Worm (Caenorhabditis elegans) whole organism, L2 larva: ENCODE results near the gene clec-32.

Experiments
- C34F6.9 ChIP-seq: fragments of 150-350 bp; optimal IDR thresholded peaks from 2 replicates; lab custom pipeline; 2014; ENCODE audit warnings: missing biosample characterization, missing genetic modification characterization
- F13H6.1 ChIP-seq: sonication (generic microtip); optimal IDR thresholded peaks from 2 replicates; lab custom pipeline; 2016; ENCODE audit warnings: missing genetic modification characterization, missing compliant biosample characterization
- R02D3.7 ChIP-seq: fragments of 150-350 bp; optimal IDR thresholded peaks from 2 replicates; lab custom pipeline; 2014; ENCODE audit warnings: missing biosample characterization, missing genetic modification characterization
- Y55F3AM.14 ChIP-seq: fragments of 200-800 bp; sonication (Bioruptor generic); optimal IDR thresholded peaks from 2 replicates; lab custom pipeline; 2018; ENCODE audit warnings: mild to moderate bottlenecking, missing genetic modification characterization, missing compliant biosample characterization
- alr-1 ChIP-seq: fragments of 150-350 bp; optimal IDR thresholded peaks from 2 replicates; lab custom pipeline; 2014; ENCODE audit warnings: missing biosample characterization, missing genetic modification characterization
- aly-2 ChIP-seq: fragments of 150-350 bp; optimal IDR thresholded peaks from 2 replicates; lab custom pipeline; 2014; ENCODE audit warnings: missing biosample characterization, missing genetic modification characterization
- ceh-16 ChIP-seq: fragments of 150-350 bp; optimal IDR thresholded peaks from 2 replicates; lab custom pipeline; 2014; ENCODE audit warnings: missing biosample characterization, missing genetic modification characterization
- ceh-82 ChIP-seq: fragments of 150-350 bp; optimal IDR thresholded peaks from 2 replicates; lab custom pipeline; 2014; ENCODE audit warnings: missing biosample characterization, missing genetic modification characterization
- crh-2 ChIP-seq: sonication (generic microtip); optimal IDR thresholded peaks from 2 replicates; lab custom pipeline; 2017; ENCODE audit warnings: missing biosample characterization, missing genetic modification characterization
- fos-1 ChIP-seq: fragments of 150-350 bp; optimal IDR thresholded peaks from 2 replicates; lab custom pipeline; 2014; ENCODE audit warnings: missing biosample characterization, missing genetic modification characterization
- lin-11 ChIP-seq: fragments of 150-350 bp; sonication (generic microtip); optimal IDR thresholded peaks from 2 replicates; lab custom pipeline; 2014; ENCODE audit warnings: missing biosample characterization, missing genetic modification characterization, inconsistent platforms, mixed read lengths
- lin-13 ChIP-seq: fragments of 150-350 bp; optimal IDR thresholded peaks from 2 replicates; lab custom pipeline; 2014; ENCODE audit warnings: missing biosample characterization, missing genetic modification reagents, missing genetic modification characterization
- lin-39 ChIP-seq: fragments of 150-350 bp; optimal IDR thresholded peaks from 2 replicates; lab custom pipeline; 2014; ENCODE audit warnings: missing biosample characterization, missing genetic modification reagents, missing genetic modification characterization
- lsy-2 ChIP-seq, 2 experiments: fragments of 150-350 bp in 1 of 2; sonication (generic microtip) in 1 of 2; optimal IDR thresholded peaks; 2 replicates each; lab custom pipeline; 2014 to 2017; ENCODE audit warnings: missing biosample characterization in 2 of 2, missing genetic modification characterization in 2 of 2
- mab-5 ChIP-seq: fragments of 150-350 bp; optimal IDR thresholded peaks from 2 replicates; lab custom pipeline; 2014; ENCODE audit warnings: missing biosample characterization, missing genetic modification characterization
- mdl-1 ChIP-seq, 2 experiments: fragments of 150-350 bp in 1 of 2; sonication (generic microtip) in 1 of 2; optimal IDR thresholded peaks; 2 replicates each; lab custom pipeline; 2017; ENCODE audit warnings: missing biosample characterization in 2 of 2, missing genetic modification characterization in 2 of 2
- nhr-21 ChIP-seq: fragments of 150-350 bp; optimal IDR thresholded peaks from 2 replicates; lab custom pipeline; 2014; ENCODE audit warnings: missing biosample characterization, missing genetic modification characterization
- nhr-25 ChIP-seq: fragments of 150-350 bp; sonication (generic microtip); optimal IDR thresholded peaks from 3 replicates; lab custom pipeline; 2014; ENCODE audit warnings: missing biosample characterization, missing genetic modification characterization
- nhr-6 ChIP-seq: fragments of 150-350 bp; optimal IDR thresholded peaks from 2 replicates; lab custom pipeline; 2014; ENCODE audit warnings: missing biosample characterization, missing genetic modification characterization
- nhr-77 ChIP-seq: fragments of 150-350 bp; optimal IDR thresholded peaks from 2 replicates; lab custom pipeline; 2014; ENCODE audit warnings: missing biosample characterization, missing genetic modification characterization
- sem-4 ChIP-seq: fragments of 150-350 bp; optimal IDR thresholded peaks from 2 replicates; lab custom pipeline; 2014; ENCODE audit warnings: missing biosample characterization, missing genetic modification reagents, missing genetic modification characterization
- sma-3 ChIP-seq: sonication (generic microtip); optimal IDR thresholded peaks from 2 replicates; lab custom pipeline; 2016; ENCODE audit warnings: missing genetic modification reagents, missing genetic modification characterization, missing compliant biosample characterization
- snpc-4 ChIP-seq: fragments of 150-350 bp; optimal IDR thresholded peaks from 2 replicates; lab custom pipeline; 2014; ENCODE audit warnings: missing biosample characterization, missing genetic modification characterization
- unc-39 ChIP-seq: fragments of 150-350 bp; optimal IDR thresholded peaks from 2 replicates; lab custom pipeline; 2014; ENCODE audit warnings: missing biosample characterization, missing genetic modification characterization
- unc-55 ChIP-seq: fragments of 150-350 bp; sonication (generic microtip); optimal IDR thresholded peaks from 3 replicates; lab custom pipeline; 2014; ENCODE audit warnings: missing biosample characterization, missing genetic modification reagents, missing genetic modification characterization
- unc-62 ChIP-seq: fragments of 150-350 bp; optimal IDR thresholded peaks from 2 replicates; lab custom pipeline; 2014; ENCODE audit warnings: missing biosample characterization, missing genetic modification reagents, missing genetic modification characterization
- ztf-1 ChIP-seq: fragments of 200-800 bp; sonication (Bioruptor generic); conservative IDR thresholded peaks from 2 replicates; pipeline ENCODE4 v1.3.6; 2022; ENCODE audit warnings: missing genetic modification characterization, missing compliant biosample characterization
- ztf-4 ChIP-seq: fragments of 150-350 bp; optimal IDR thresholded peaks from 2 replicates; lab custom pipeline; 2014; ENCODE audit warnings: missing biosample characterization, missing genetic modification characterization

Gene clec-32

DNA sequence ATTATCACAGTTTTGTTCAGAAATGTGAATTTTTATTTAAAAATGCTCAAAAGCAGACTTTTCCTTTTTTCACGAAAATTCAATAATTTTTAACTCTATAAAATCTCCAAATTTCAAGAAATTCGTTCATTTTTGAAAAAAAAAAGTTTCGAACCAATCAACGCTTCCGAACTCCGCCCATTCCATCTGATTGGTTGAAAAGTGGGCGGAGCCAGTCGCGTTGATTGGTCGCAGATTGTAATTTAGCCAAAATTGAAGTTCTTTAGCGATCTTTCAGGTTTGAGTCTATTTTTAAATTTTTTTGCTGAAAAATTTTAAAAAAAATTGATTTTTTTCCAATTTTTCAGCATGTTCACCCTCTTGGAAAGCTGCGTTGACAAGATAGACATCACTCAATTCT is 49.2 kb downstream of the clec-32 start:
- TF ChIP-seq sem-4 (tag; lab: Kevin White, UChicago) (no peak), unc-55 (GFP tag; lab: Kevin White, UChicago) (no peak), mdl-1 (tag; optimal IDR thresholded peaks at IDR 0.05; lab: Kevin White, UChicago) (no peak), nhr-6 (no peak), ceh-16 (tag; lab: Kevin White, UChicago) (no peak), unc-39 (tag; lab: Kevin White, UChicago) (no peak), C34F6.9 (tag; lab: Kevin White, UChicago) (no peak), mab-5 (tag; lab: Kevin White, UChicago) (no peak), snpc-4 (tag; lab: Kevin White, UChicago) (no peak), aly-2 (tag; lab: Kevin White, UChicago) (no peak), ztf-4 (no peak), lin-11 (tag; lab: Kevin White, UChicago) (no peak), unc-62 (GFP tag; lab: Kevin White, UChicago) (no peak), R02D3.7 (tag; lab: Kevin White, UChicago) (no peak), F13H6.1 (tag; lab: Kevin White, UChicago) (no peak), lin-39 (no peak), lsy-2 (tag; optimal IDR thresholded peaks at IDR 0.05; lab: Kevin White, UChicago) (no peak), nhr-77 (tag; lab: Kevin White, UChicago) (no peak), ztf-1 (no peak)

DNA sequence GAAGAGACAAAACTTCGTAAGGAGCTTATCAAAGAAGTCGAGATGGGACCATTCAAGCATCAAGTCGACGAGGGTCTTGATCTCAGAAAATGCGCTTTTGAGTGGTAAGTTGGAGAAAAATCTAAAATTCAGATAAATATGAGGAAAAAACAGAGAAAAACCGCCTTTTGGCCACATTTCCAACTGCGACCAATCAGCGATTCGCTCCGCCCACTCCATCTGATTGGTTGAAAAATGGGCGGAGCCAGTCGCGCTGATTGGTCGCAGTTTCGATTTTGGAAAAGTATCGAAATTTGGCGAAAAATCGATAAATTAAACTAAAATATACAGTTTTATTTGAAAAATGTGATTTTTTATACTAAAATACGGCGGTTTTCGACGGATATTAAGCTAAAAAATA is 49.8 kb downstream of the clec-32 start:
- TF ChIP-seq lin-11 (tag; lab: Kevin White, UChicago) (no peak), lin-13 (GFP tag; lab: Kevin White, UChicago) (no peak), ceh-16 (tag; lab: Kevin White, UChicago) (no peak), alr-1 (tag; lab: Kevin White, UChicago) (no peak), lsy-2 (tag; optimal IDR thresholded peaks at IDR 0.05; lab: Kevin White, UChicago) (no peak), F13H6.1 (tag; lab: Kevin White, UChicago) (no peak), sma-3 (GFP tag; lab: Kevin White, UChicago) (no peak), nhr-25 (tag; lab: Kevin White, UChicago) (no peak), mdl-1 (tag; optimal IDR thresholded peaks at IDR 0.05; lab: Kevin White, UChicago) (no peak), nhr-21 (tag; lab: Kevin White, UChicago) (no peak), lin-39 (no peak), fos-1 (tag; lab: Kevin White, UChicago) (no peak), C34F6.9 (tag; lab: Kevin White, UChicago) (no peak), ceh-82 (no peak), Y55F3AM.14 (GFP tag; lab: Kevin White, UChicago) (no peak), aly-2 (tag; lab: Kevin White, UChicago) (no peak), crh-2 (no peak)
